Fruit fly (Drosophila melanogaster) S2 (cell line): ENCODE measurements around the gene CG11999.

Source experiments
- CG8478 ChIP-seq: fragments of >200 bp; optimal IDR thresholded peaks from 2 replicates; lab custom pipeline; 2018
- CTCF ChIP-seq, 2 experiments: fragments of >200 bp; optimal IDR thresholded peaks; 2 replicates each; lab custom pipeline; 2018

dm6 chr3R:5399096-5399495, 44.5 kb upstream of the CG11999 start, which contains the start of gene Or83a:
- TF ChIP-seq CTCF (optimal IDR thresholded peaks at IDR 0.05; lab: Kevin White, UChicago) (no peak), CG8478 (no peak)
